Fruit fly (Drosophila melanogaster): ENCODE data around the gene TwdlZ.

The TwdlZ gene

dm6 chrX:16786860-16787415 lies 49.0 kb downstream of the TwdlZ start, which contains the start of the genes CG9609 and Sap30:
Gene CG9609 (minus strand): TSS chrX:16787008.
Gene Sap30 (plus strand): TSS chrX:16787283.
- peak; percentile 29 for TF ChIP-seq CoRest (tag; optimal IDR thresholded peaks at IDR 0.05)
- TF ChIP-seq MBD-R2 (GFP tag; IDR thresholded peaks at IDR 0.05) = peak; percentile 35; the same call in 1 of the 2 replicates
- no peak for TF ChIP-seq ranshi (GFP tag; IDR thresholded peaks at IDR 0.05)
- peak in 1 of 2 experiments; percentile 14 for TF ChIP-seq Pdp1 (GFP tag; optimal IDR thresholded peaks at IDR 0.05)
- TF ChIP-seq CG13287 (GFP tag; IDR thresholded peaks at IDR 0.05; ENCODE audit: partially characterized antibody) = peak; percentile 15; the same call in 1 of the 2 replicates
- no peak for TF ChIP-seq Trl (optimal IDR thresholded peaks at IDR 0.05)
- TF ChIP-seq Trl (GFP tag; optimal IDR thresholded peaks at IDR 0.05) = peak; percentile 4
- no peak for TF ChIP-seq CG5180 (GFP tag; optimal IDR thresholded peaks at IDR 0.05)
- TF ChIP-seq CG3726 (GFP tag; IDR thresholded peaks at IDR 0.05) = no peak
- TF ChIP-seq Ets65A (GFP tag) = peak; percentile 79
- TF ChIP-seq Med (GFP tag) = peak; percentile 71
- peak; percentile 55 for TF ChIP-seq Sry-δ (GFP tag; optimal IDR thresholded peaks at IDR 0.05)
- TF ChIP-seq row (GFP tag; IDR thresholded peaks at IDR 0.05) = peak; percentile 48
- peak; percentile 26; the same call in 1 of the 2 replicates for TF ChIP-seq CG9932 (GFP tag; IDR thresholded peaks at IDR 0.05)
- no peak for TF ChIP-seq shn (GFP tag; optimal IDR thresholded peaks at IDR 0.05)
- no peak for TF ChIP-seq luna (GFP tag; optimal IDR thresholded peaks at IDR 0.05)
- peak; percentile 38 for TF ChIP-seq CG4617 (GFP tag; optimal IDR thresholded peaks at IDR 0.05; ENCODE audit: borderline replicate concordance)
- TF ChIP-seq CG12659 (GFP tag; optimal IDR thresholded peaks at IDR 0.05) = peak; percentile 27
- TF ChIP-seq CG2116 (GFP tag; optimal IDR thresholded peaks at IDR 0.05) = peak; percentile 98
- peak; percentile 60 for TF ChIP-seq CG1603 (tag; optimal IDR thresholded peaks at IDR 0.05)
- peak; percentile 83 for TF ChIP-seq sens (GFP tag)
- 0 out of 3 replicates have a peak, but pooled peaks have one; percentile 41 for TF ChIP-seq Doc3 (GFP tag; IDR thresholded peaks at IDR 0.05; ENCODE audit: partially characterized antibody)
- peak; percentile 66 for TF ChIP-seq Myb (GFP tag; optimal IDR thresholded peaks at IDR 0.05)
- TF ChIP-seq CG30020 (tag; optimal IDR thresholded peaks at IDR 0.05) = peak; percentile 20
- TF ChIP-seq Opbp (GFP tag; IDR thresholded peaks at IDR 0.05; ENCODE audit: partially characterized antibody) = 0 out of 3 replicates have a peak, but pooled peaks have one; percentile 12
- TF ChIP-seq Ets97D (GFP tag; optimal IDR thresholded peaks at IDR 0.05) = peak; percentile 57
- TF ChIP-seq CG9437 (GFP tag; optimal IDR thresholded peaks at IDR 0.05) = peak; percentile 43
- peak; percentile 89 for TF ChIP-seq stwl (tag; optimal IDR thresholded peaks at IDR 0.05)
- TF ChIP-seq gcm (GFP tag; optimal IDR thresholded peaks at IDR 0.05) = no peak
- TF ChIP-seq CG10267 (tag; optimal IDR thresholded peaks at IDR 0.05) = peak; percentile 9
- TF ChIP-seq fru (optimal IDR thresholded peaks at IDR 0.05) = no peak
- TF ChIP-seq jigr1 (GFP tag; IDR thresholded peaks at IDR 0.05) = no peak
- TF ChIP-seq CG14710 (tag; optimal IDR thresholded peaks at IDR 0.05) = peak; percentile 61
- TF ChIP-seq CG17829 (tag; optimal IDR thresholded peaks at IDR 0.05) = peak; percentile 2
- TF ChIP-seq gfzf (GFP tag; optimal IDR thresholded peaks at IDR 0.05) = peak; percentile 71
- no peak for TF ChIP-seq CG13894 (tag; optimal IDR thresholded peaks at IDR 0.05)
- no peak for TF ChIP-seq mld (GFP tag; IDR thresholded peaks at IDR 0.05; ENCODE audit: partially characterized antibody)
- peak; percentile 13; the same call in 1 of the 2 replicates for TF ChIP-seq Rfx (GFP tag; IDR thresholded peaks at IDR 0.05)
- TF ChIP-seq CG30403 (GFP tag; optimal IDR thresholded peaks at IDR 0.05) = no peak
- TF ChIP-seq CG7928 (GFP tag; optimal IDR thresholded peaks at IDR 0.05) = peak; percentile 90
- TF ChIP-seq onecut (GFP tag; IDR thresholded peaks at IDR 0.05) = peak; percentile 84
- TF ChIP-seq Dref (GFP tag; IDR thresholded peaks at IDR 0.05) = peak; percentile 73
- TF ChIP-seq pzg (GFP tag; optimal IDR thresholded peaks at IDR 0.05) = peak; percentile 73
- no peak for TF ChIP-seq CG32767 (GFP tag; IDR thresholded peaks at IDR 0.05)
- peak; percentile 18; the same call in 1 of the 2 replicates for TF ChIP-seq CG3847 (GFP tag; IDR thresholded peaks at IDR 0.05)
- peak; percentile 30 for TF ChIP-seq CG9609 (GFP tag; optimal IDR thresholded peaks at IDR 0.05)
- peak; percentile 27 for TF ChIP-seq CG2120 (GFP tag; optimal IDR thresholded peaks at IDR 0.05)
- TF ChIP-seq CG3995 (GFP tag; optimal IDR thresholded peaks at IDR 0.05) = peak; percentile 72
- no peak for TF ChIP-seq CG3838 (GFP tag; optimal IDR thresholded peaks at IDR 0.05)
- TF ChIP-seq slbo (GFP tag; IDR thresholded peaks at IDR 0.05) = peak; percentile 23

All from whole organism, embryonic.